Fruit fly (Drosophila melanogaster): ENCODE measurements around the gene Prosbeta4.

DNA sequence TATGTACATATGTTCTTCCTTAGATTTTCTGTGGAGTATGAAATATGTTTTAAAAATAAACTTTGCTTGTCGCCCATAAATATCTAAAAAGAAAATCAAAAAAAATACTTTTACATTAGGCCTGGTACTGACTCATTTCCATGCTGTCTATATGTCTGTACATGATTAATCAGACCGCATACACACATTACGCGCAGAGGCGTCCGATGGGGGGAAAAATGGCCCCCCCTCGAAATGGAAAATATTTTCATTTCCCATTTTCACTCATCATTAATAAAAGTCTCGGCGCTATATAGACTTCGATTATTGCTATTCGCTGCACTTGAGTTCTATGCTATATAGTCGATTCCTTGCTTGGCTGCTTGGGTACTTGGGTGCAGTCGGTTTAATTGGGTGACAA lies 30.0 kb upstream of the Prosbeta4 start:
- no peak for TF ChIP-seq nerfin-1 (tag; optimal IDR thresholded peaks at IDR 0.05)
- TF ChIP-seq CG10147 (GFP tag; optimal IDR thresholded peaks at IDR 0.05) = no peak
- TF ChIP-seq gem (tag; optimal IDR thresholded peaks at IDR 0.05) = peak; percentile 4

Measured in whole organism, embryonic.